Worm (Caenorhabditis elegans): ENCODE results near the gene aipr-1.
"Not testable (repeated sequence)": the region's sequence is repeated elsewhere in the genome, so short reads cannot be mapped to it uniquely, and the experiment has no call there.

The aipr-1 gene

ce11 chrII:6594151-6594550, at the start of gene aipr-1:
aipr-1 (minus strand) TSS chrII:6594251.
- TF ChIP-seq med-1 (GFP tag; optimal IDR thresholded peaks at IDR 0.05; ENCODE audit: insufficient read depth) (no peak), T22C8.4 (GFP tag; IDR thresholded peaks at IDR 0.05) (no peak), ztf-23 (GFP tag; IDR thresholded peaks at IDR 0.05) (no peak), flt-1 (GFP tag; IDR thresholded peaks at IDR 0.05) (no peak), ztf-29 (GFP tag; IDR thresholded peaks at IDR 0.05) (no peak), cog-1 (tag; optimal IDR thresholded peaks at IDR 0.05) (no peak), ref-1 (GFP tag; conservative IDR thresholded peaks at IDR 0.05) (no peak), klf-2 (GFP tag; conservative IDR thresholded peaks at IDR 0.05) (no peak)

ce11 chrII:6642651-6643167, 48.7 kb upstream of the aipr-1 start, which contains the start of gene T19D12.6:
T19D12.6 (minus strand) TSS chrII:6643117.
- TF ChIP-seq med-1 (GFP tag; optimal IDR thresholded peaks at IDR 0.05; ENCODE audit: insufficient read depth), result no peak
- no peak for TF ChIP-seq ztf-23 (GFP tag; IDR thresholded peaks at IDR 0.05)
- no peak for TF ChIP-seq ref-1 (GFP tag; conservative IDR thresholded peaks at IDR 0.05)
- no peak for TF ChIP-seq ztf-29 (GFP tag; IDR thresholded peaks at IDR 0.05)
- TF ChIP-seq T22C8.4 (GFP tag; IDR thresholded peaks at IDR 0.05), result no peak
- TF ChIP-seq flt-1 (GFP tag; IDR thresholded peaks at IDR 0.05), result no peak
- TF ChIP-seq tab-1 (GFP tag; IDR thresholded peaks at IDR 0.05), result no peak
- TF ChIP-seq klf-2 (GFP tag; conservative IDR thresholded peaks at IDR 0.05), result no peak
- no peak for TF ChIP-seq cog-1 (tag; optimal IDR thresholded peaks at IDR 0.05)

- TF ChIP-seq flt-1 (GFP tag; IDR thresholded peaks at IDR 0.05) (no peak), med-1 (GFP tag; optimal IDR thresholded peaks at IDR 0.05; ENCODE audit: insufficient read depth) (no peak), ref-1 (GFP tag; conservative IDR thresholded peaks at IDR 0.05) (no peak), cog-1 (tag; optimal IDR thresholded peaks at IDR 0.05) (no peak), ztf-29 (GFP tag; IDR thresholded peaks at IDR 0.05) (no peak), T22C8.4 (GFP tag; IDR thresholded peaks at IDR 0.05) (no peak), ztf-23 (GFP tag; IDR thresholded peaks at IDR 0.05) (no peak), klf-2 (GFP tag; conservative IDR thresholded peaks at IDR 0.05) (no peak)
Observed at ce11 chrII:6642180-6642579, 48.1 kb upstream of the aipr-1 start.

- no peak for TF ChIP-seq ztf-23 (GFP tag; IDR thresholded peaks at IDR 0.05)
- TF ChIP-seq med-1 (GFP tag; optimal IDR thresholded peaks at IDR 0.05; ENCODE audit: insufficient read depth), result no peak
- TF ChIP-seq flt-1 (GFP tag; IDR thresholded peaks at IDR 0.05), result no peak
- no peak for TF ChIP-seq T22C8.4 (GFP tag; IDR thresholded peaks at IDR 0.05)
- TF ChIP-seq klf-2 (GFP tag; conservative IDR thresholded peaks at IDR 0.05), result no peak
- TF ChIP-seq cog-1 (tag; optimal IDR thresholded peaks at IDR 0.05), result no peak
- TF ChIP-seq ref-1 (GFP tag; conservative IDR thresholded peaks at IDR 0.05), result no peak
- TF ChIP-seq ztf-29 (GFP tag; IDR thresholded peaks at IDR 0.05), result no peak
- TF ChIP-seq tab-1 (GFP tag; IDR thresholded peaks at IDR 0.05), result no peak
Observed at ce11 chrII:6637854-6638253, 43.8 kb upstream of the aipr-1 start.

- TF ChIP-seq flt-1 (GFP tag; IDR thresholded peaks at IDR 0.05) (no peak), ztf-29 (GFP tag; IDR thresholded peaks at IDR 0.05) (no peak), ref-1 (GFP tag; conservative IDR thresholded peaks at IDR 0.05) (no peak), klf-2 (GFP tag; conservative IDR thresholded peaks at IDR 0.05) (no peak), med-1 (GFP tag; optimal IDR thresholded peaks at IDR 0.05; ENCODE audit: insufficient read depth) (no peak), T22C8.4 (GFP tag; IDR thresholded peaks at IDR 0.05) (no peak), cog-1 (tag; optimal IDR thresholded peaks at IDR 0.05) (no peak), ztf-23 (GFP tag; IDR thresholded peaks at IDR 0.05) (no peak), tab-1 (GFP tag; IDR thresholded peaks at IDR 0.05) (no peak)
Observed at ce11 chrII:6636136-6636535, 42.1 kb upstream of the aipr-1 start, which contains the start of gene T19D12.5. T19D12.5 (minus strand) TSS chrII:6636236.

- TF ChIP-seq tab-1 (GFP tag; IDR thresholded peaks at IDR 0.05), result no peak
- no peak for TF ChIP-seq ztf-29 (GFP tag; IDR thresholded peaks at IDR 0.05)
- no peak for TF ChIP-seq ref-1 (GFP tag; conservative IDR thresholded peaks at IDR 0.05)
- no peak for TF ChIP-seq ztf-23 (GFP tag; IDR thresholded peaks at IDR 0.05)
- TF ChIP-seq T22C8.4 (GFP tag; IDR thresholded peaks at IDR 0.05), result no peak
- TF ChIP-seq flt-1 (GFP tag; IDR thresholded peaks at IDR 0.05), result no peak
- no peak for TF ChIP-seq cog-1 (tag; optimal IDR thresholded peaks at IDR 0.05)
- no peak for TF ChIP-seq med-1 (GFP tag; optimal IDR thresholded peaks at IDR 0.05; ENCODE audit: insufficient read depth)
- no peak for TF ChIP-seq klf-2 (GFP tag; conservative IDR thresholded peaks at IDR 0.05)
Observed at ce11 chrII:6631995-6632394, 37.9 kb upstream of the aipr-1 start.

ce11 chrII:6630811-6631210, 36.8 kb upstream of the aipr-1 start, which contains the start of gene T19D12.4:
T19D12.4 (plus strand) TSS chrII:6631105.
- TF ChIP-seq ref-1 (GFP tag; conservative IDR thresholded peaks at IDR 0.05) (no peak), ztf-29 (GFP tag; IDR thresholded peaks at IDR 0.05) (no peak), ztf-23 (GFP tag; IDR thresholded peaks at IDR 0.05) (no peak), T22C8.4 (GFP tag; IDR thresholded peaks at IDR 0.05) (no peak), med-1 (GFP tag; optimal IDR thresholded peaks at IDR 0.05; ENCODE audit: insufficient read depth) (no peak), tab-1 (GFP tag; IDR thresholded peaks at IDR 0.05) (no peak), klf-2 (GFP tag; conservative IDR thresholded peaks at IDR 0.05) (no peak), flt-1 (GFP tag; IDR thresholded peaks at IDR 0.05) (no peak), cog-1 (tag; optimal IDR thresholded peaks at IDR 0.05) (no peak)

- no peak for TF ChIP-seq cog-1 (tag; optimal IDR thresholded peaks at IDR 0.05)
Observed at ce11 chrII:6629775-6630174, 35.7 kb upstream of the aipr-1 start.

- no peak for TF ChIP-seq med-1 (GFP tag; optimal IDR thresholded peaks at IDR 0.05; ENCODE audit: insufficient read depth)
- no peak for TF ChIP-seq ztf-29 (GFP tag; IDR thresholded peaks at IDR 0.05)
- TF ChIP-seq T22C8.4 (GFP tag; IDR thresholded peaks at IDR 0.05), result no peak
- TF ChIP-seq cog-1 (tag; optimal IDR thresholded peaks at IDR 0.05), result no peak
Observed at ce11 chrII:6628397-6628796, 34.3 kb upstream of the aipr-1 start.

- TF ChIP-seq T22C8.4 (GFP tag; IDR thresholded peaks at IDR 0.05); cog-1 (tag; optimal IDR thresholded peaks at IDR 0.05); ref-1 (GFP tag; conservative IDR thresholded peaks at IDR 0.05): not testable (repeated sequence)
Observed at ce11 chrII:6627182-6627581, 33.1 kb upstream of the aipr-1 start, which contains the start of the genes F54H5.5 and F54H5.2. F54H5.5 (minus strand) TSS chrII:6627282. F54H5.2 (plus strand) TSS chrII:6627484.

Measured in whole organism, midembryonic.